Worm (Caenorhabditis elegans) whole organism, L1 larva: Measurements from ENCODE around the gene gmps-1.

ENCODE experiments used
- C04F5.9 ChIP-seq: sonication (generic microtip); optimal IDR thresholded peaks from 2 replicates; lab custom pipeline; 2016; ENCODE audit warnings: missing genetic modification characterization, missing compliant biosample characterization
- C16A3.4 ChIP-seq: fragments of 150-350 bp; optimal IDR thresholded peaks from 2 replicates; lab custom pipeline; 2014; ENCODE audit warnings: missing biosample characterization, missing genetic modification characterization
- C34B4.2 ChIP-seq: sonication (generic microtip); optimal IDR thresholded peaks from 2 replicates; lab custom pipeline; 2017; ENCODE audit warnings: mild to moderate bottlenecking, missing genetic modification characterization, missing compliant biosample characterization
- F16B12.6 ChIP-seq: fragments of 150-350 bp; optimal IDR thresholded peaks from 2 replicates; lab custom pipeline; 2014; ENCODE audit warnings: missing biosample characterization, missing genetic modification characterization
- aha-1 ChIP-seq: fragments of 150-350 bp; optimal IDR thresholded peaks from 2 replicates; lab custom pipeline; 2014; ENCODE audit warnings: missing biosample characterization, missing genetic modification characterization
- ceh-63 ChIP-seq: fragments of 200-800 bp; sonication (Bioruptor generic); optimal IDR thresholded peaks from 2 replicates; lab custom pipeline; 2018; ENCODE audit warnings: mild to moderate bottlenecking, missing genetic modification characterization, missing compliant biosample characterization
- ceh-8 ChIP-seq: fragments of 200-800 bp; sonication (Bioruptor generic); optimal IDR thresholded peaks from 2 replicates; lab custom pipeline; 2018; ENCODE audit warnings: mild to moderate bottlenecking, missing genetic modification characterization, moderate library complexity, missing compliant biosample characterization
- ceh-82 ChIP-seq, 3 experiments: fragments of 150-350 bp in 1 of 3; sonication (generic microtip) in 2 of 3; optimal IDR thresholded peaks; 2 replicates each; lab custom pipeline; 2014 to 2017; ENCODE audit warnings: missing biosample characterization in 3 of 3, missing genetic modification characterization in 3 of 3
- ceh-90 ChIP-seq: sonication (generic microtip); optimal IDR thresholded peaks from 2 replicates; lab custom pipeline; 2016; ENCODE audit warnings: missing genetic modification characterization, missing compliant biosample characterization
- efl-1 ChIP-seq, 4 experiments: fragments of 150-350 bp; optimal IDR thresholded peaks in 3 of 4; peaks in 1 of 4; 1 replicate in 1 of 4; 2 replicates in 3 of 4; lab custom pipeline; 2014; ENCODE audit warnings: missing biosample characterization in 2 of 4, missing genetic modification characterization in 2 of 4, missing genetic modification reagents in 2 of 4
- efl-3 ChIP-seq: fragments of 200-800 bp; sonication (Bioruptor generic); optimal IDR thresholded peaks from 2 replicates; lab custom pipeline; 2018; ENCODE audit warnings: mild to moderate bottlenecking, missing genetic modification characterization, missing compliant biosample characterization
- egl-13 ChIP-seq: sonication (generic microtip); optimal IDR thresholded peaks from 2 replicates; lab custom pipeline; 2016; ENCODE audit warnings: missing genotype, missing genetic modification reagents, missing genetic modification characterization, missing compliant biosample characterization
- egl-27 ChIP-seq, 2 experiments: fragments of 150-350 bp in 1 of 2; sonication (generic microtip); optimal IDR thresholded peaks; 3 replicates each; lab custom pipeline; 2017 to 2018; ENCODE audit warnings: missing biosample characterization in 2 of 2, missing genetic modification characterization in 2 of 2, missing genetic modification reagents in 2 of 2
- elt-2 ChIP-seq: sonication (generic microtip); optimal IDR thresholded peaks from 2 replicates; lab custom pipeline; 2016; ENCODE audit warnings: missing genetic modification characterization, mild to moderate bottlenecking, inconsistent platforms, missing compliant biosample characterization, missing genetic modification reagents
- elt-3 ChIP-seq, 6 experiments: fragments of 150-350 bp in 1 of 6; sonication (generic microtip); optimal IDR thresholded peaks; 2 replicates each; lab custom pipeline; 2017 to 2018; ENCODE audit warnings: missing biosample characterization in 6 of 6, missing genetic modification characterization in 6 of 6, inconsistent platforms in 1 of 6
- fkh-8 ChIP-seq: sonication (generic microtip); optimal IDR thresholded peaks from 2 replicates; lab custom pipeline; 2016; ENCODE audit warnings: mild to moderate bottlenecking, missing genetic modification characterization, missing compliant biosample characterization
- grh-1 ChIP-seq: fragments of 200-800 bp; sonication (Bioruptor generic); IDR thresholded peaks from 2 replicates; pipeline ENCODE4 v1.3.6; 2022; ENCODE audit warnings: missing genetic modification reagents, missing genetic modification characterization, missing compliant biosample characterization
- hlh-4 ChIP-seq: sonication (generic microtip); optimal IDR thresholded peaks from 2 replicates; lab custom pipeline; 2016; ENCODE audit warnings: mild to moderate bottlenecking, missing genetic modification characterization, missing compliant biosample characterization
- isw-1 ChIP-seq: fragments of 200-800 bp; sonication (Bioruptor generic); IDR thresholded peaks from 2 replicates; pipeline ENCODE4 v1.3.6; 2022; ENCODE audit warnings: missing genetic modification characterization, missing compliant biosample characterization
- jun-1 ChIP-seq: fragments of 150-350 bp; optimal IDR thresholded peaks from 2 replicates; lab custom pipeline; 2014; ENCODE audit warnings: missing biosample characterization, missing genetic modification reagents, missing genetic modification characterization
- lin-14 ChIP-seq: fragments of 200-800 bp; sonication (Bioruptor generic); optimal IDR thresholded peaks from 2 replicates; lab custom pipeline; 2018; ENCODE audit warnings: mild to moderate bottlenecking, missing genetic modification characterization, moderate library complexity, missing compliant biosample characterization
- lin-15B ChIP-seq: fragments of 150-350 bp; sonication (generic microtip); optimal IDR thresholded peaks from 3 replicates; lab custom pipeline; 2014; ENCODE audit warnings: missing biosample characterization, missing genetic modification characterization
- lin-35 ChIP-seq, 2 experiments: fragments of 150-350 bp; optimal IDR thresholded peaks; 2 replicates each; lab custom pipeline; 2014; ENCODE audit warnings: missing biosample characterization in 2 of 2, missing genetic modification characterization in 2 of 2, missing genetic modification reagents in 2 of 2
- lin-39 ChIP-seq: fragments of 150-350 bp; optimal IDR thresholded peaks from 2 replicates; lab custom pipeline; 2014; ENCODE audit warnings: missing biosample characterization, missing genetic modification reagents, missing genetic modification characterization
- mab-9 ChIP-seq: fragments of 200-800 bp; sonication (Bioruptor generic); IDR thresholded peaks from 2 replicates; pipeline ENCODE4 v1.3.6; 2022; ENCODE audit warnings: missing genetic modification reagents, missing genetic modification characterization, missing compliant biosample characterization
- mdl-1 ChIP-seq, 2 experiments: fragments of 150-350 bp; optimal IDR thresholded peaks; 2 replicates each; lab custom pipeline; 2014 to 2017; ENCODE audit warnings: missing biosample characterization in 2 of 2, missing genetic modification characterization in 2 of 2, inconsistent platforms in 1 of 2
- mef-2 ChIP-seq: fragments of 150-350 bp; optimal IDR thresholded peaks from 2 replicates; lab custom pipeline; 2014; ENCODE audit warnings: missing biosample characterization, missing genetic modification characterization
- nhr-12 ChIP-seq: sonication (generic microtip); optimal IDR thresholded peaks from 2 replicates; lab custom pipeline; 2017; ENCODE audit warnings: missing biosample characterization, missing genetic modification characterization
- nhr-20 ChIP-seq: sonication (generic microtip); optimal IDR thresholded peaks from 2 replicates; lab custom pipeline; 2016; ENCODE audit warnings: mild to moderate bottlenecking, missing genetic modification characterization, missing compliant biosample characterization
- nhr-237 ChIP-seq: fragments of 150-350 bp; optimal IDR thresholded peaks from 2 replicates; lab custom pipeline; 2014; ENCODE audit warnings: missing biosample characterization, missing genetic modification characterization
- nhr-47 ChIP-seq: sonication (generic microtip); optimal IDR thresholded peaks from 2 replicates; lab custom pipeline; 2016; ENCODE audit warnings: mild to moderate bottlenecking, missing genetic modification characterization, moderate library complexity, missing compliant biosample characterization
- nhr-71 ChIP-seq: sonication (generic microtip); optimal IDR thresholded peaks from 2 replicates; lab custom pipeline; 2016; ENCODE audit warnings: mild to moderate bottlenecking, missing genetic modification characterization, moderate library complexity, missing compliant biosample characterization
- nhr-76 ChIP-seq: sonication (generic microtip); optimal IDR thresholded peaks from 2 replicates; lab custom pipeline; 2017; ENCODE audit warnings: missing biosample characterization, missing genetic modification characterization
- nhr-77 ChIP-seq: fragments of 150-350 bp; optimal IDR thresholded peaks from 2 replicates; lab custom pipeline; 2014; ENCODE audit warnings: missing biosample characterization, missing genetic modification characterization
- nhr-84 ChIP-seq: sonication (generic microtip); optimal IDR thresholded peaks from 2 replicates; lab custom pipeline; 2017; ENCODE audit warnings: missing biosample characterization, missing genetic modification characterization
- nhr-85 ChIP-seq: sonication (generic microtip); peaks from one replicate; lab custom pipeline; 2016; ENCODE audit warnings: missing genetic modification characterization, inconsistent platforms, missing compliant biosample characterization
- nhr-90 ChIP-seq: sonication (generic microtip); optimal IDR thresholded peaks from 2 replicates; lab custom pipeline; 2016; ENCODE audit warnings: mild to moderate bottlenecking, missing genetic modification characterization, missing compliant biosample characterization; ENCODE audit not compliant: poor library complexity
- pax-3 ChIP-seq: fragments of 200-800 bp; sonication (Bioruptor generic); optimal IDR thresholded peaks from 2 replicates; lab custom pipeline; 2018; ENCODE audit warnings: mild to moderate bottlenecking, missing genetic modification characterization, moderate library complexity, missing compliant biosample characterization
- pqm-1 ChIP-seq: sonication (generic microtip); optimal IDR thresholded peaks from 3 replicates; lab custom pipeline; 2017; ENCODE audit warnings: missing biosample characterization, missing genetic modification characterization
- rnt-1 ChIP-seq: sonication (generic microtip); optimal IDR thresholded peaks from 2 replicates; lab custom pipeline; 2016; ENCODE audit warnings: mild to moderate bottlenecking, missing genetic modification characterization, moderate library complexity, missing compliant biosample characterization
- skn-1 ChIP-seq: fragments of 150-350 bp; optimal IDR thresholded peaks from 2 replicates; lab custom pipeline; 2014; ENCODE audit warnings: missing biosample characterization, missing genetic modification characterization
- snpc-4 ChIP-seq: fragments of 150-350 bp; optimal IDR thresholded peaks from 2 replicates; lab custom pipeline; 2014; ENCODE audit warnings: missing biosample characterization, missing genetic modification characterization
- swsn-7 ChIP-seq: sonication (generic microtip); optimal IDR thresholded peaks from 2 replicates; lab custom pipeline; 2016; ENCODE audit warnings: missing genetic modification characterization, missing compliant biosample characterization
- tbx-2 ChIP-seq: sonication (generic microtip); optimal IDR thresholded peaks from 2 replicates; lab custom pipeline; 2016; ENCODE audit warnings: missing genetic modification characterization, missing compliant biosample characterization
- tlp-1 ChIP-seq: fragments of 150-350 bp; optimal IDR thresholded peaks from 2 replicates; lab custom pipeline; 2014; ENCODE audit warnings: missing biosample characterization, missing genetic modification characterization
- unc-130 ChIP-seq: fragments of 150-350 bp; optimal IDR thresholded peaks from 2 replicates; lab custom pipeline; 2017; ENCODE audit warnings: missing biosample characterization, missing genetic modification characterization, inconsistent platforms
- unc-30 ChIP-seq: sonication (generic microtip); optimal IDR thresholded peaks from 2 replicates; lab custom pipeline; 2017; ENCODE audit warnings: missing biosample characterization, missing genetic modification characterization
- unc-62 ChIP-seq: fragments of 150-350 bp; optimal IDR thresholded peaks from 2 replicates; lab custom pipeline; 2014; ENCODE audit warnings: missing biosample characterization, missing genetic modification reagents, missing genetic modification characterization
- unc-98 ChIP-seq: fragments of 200-800 bp; sonication (Bioruptor generic); IDR thresholded peaks from 2 replicates; pipeline ENCODE4 v1.3.6; 2022; ENCODE audit warnings: missing genetic modification characterization, missing compliant biosample characterization
- zag-1 ChIP-seq: fragments of 150-350 bp; optimal IDR thresholded peaks from 2 replicates; lab custom pipeline; 2014; ENCODE audit warnings: missing biosample characterization, missing genetic modification characterization
- zip-4 ChIP-seq: fragments of 200-800 bp; sonication (Bioruptor generic); optimal IDR thresholded peaks from 2 replicates; lab custom pipeline; 2018; ENCODE audit warnings: mild to moderate bottlenecking, missing genetic modification characterization, moderate library complexity, missing compliant biosample characterization
- ztf-4 ChIP-seq: fragments of 150-350 bp; optimal IDR thresholded peaks from 2 replicates; lab custom pipeline; 2014; ENCODE audit warnings: missing biosample characterization, missing genetic modification characterization

gmps-1 gene

ce11 chrII:10868670-10869246, at the start of gene gmps-1, which contains the start of gene cap-2:
Gene gmps-1, minus strand, starts transcription at chrII:10868720.
Gene cap-2, plus strand, starts transcription at chrII:10869196.
- TF ChIP-seq lin-39 (peak; percentile 97), unc-130 (peak; percentile 89), elt-2 (tag; lab: Kevin White, UChicago) (peak; percentile 87), nhr-90 (tag; lab: Kevin White, UChicago) (peak; percentile 96), nhr-85 (peak; percentile 98), fkh-8 (tag; lab: Kevin White, UChicago) (peak; percentile 96), lin-15B (tag; lab: Kevin White, UChicago) (peak; percentile 81), nhr-77 (peak; percentile 90), tbx-2 (peak; percentile 97), jun-1 (tag; lab: Kevin White, UChicago) (peak; percentile 95), ceh-63 (GFP tag; lab: Kevin White, UChicago) (no peak), unc-62 (GFP tag; lab: Kevin White, UChicago) (peak; percentile 78), lin-14 (GFP tag; lab: Kevin White, UChicago) (peak; percentile 96), C34B4.2 (tag; lab: Kevin White, UChicago) (peak; percentile 88), nhr-84 (tag; lab: Kevin White, UChicago) (peak; percentile 28), elt-3 (tag; optimal IDR thresholded peaks at IDR 0.05; lab: Kevin White, UChicago) (peak in 4 of 6 experiments; percentile 23 to 86 (median 46)), zip-4 (GFP tag; lab: Kevin White, UChicago) (peak; percentile 96), efl-1 (optimal IDR thresholded peaks at IDR 0.05; lab: Kevin White, UChicago) (peak; percentile 95 to 97), efl-1 (GFP tag; optimal IDR thresholded peaks at IDR 0.05 in 1 of 2; lab: Kevin White, UChicago) (peak; percentile 83 to 99), nhr-71 (tag; lab: Kevin White, UChicago) (peak; percentile 99), F16B12.6 (tag; lab: Kevin White, UChicago) (peak; percentile 71), efl-3 (peak; percentile 92), hlh-4 (tag; lab: Kevin White, UChicago) (no peak), lin-35 (GFP tag; optimal IDR thresholded peaks at IDR 0.05; lab: Kevin White, UChicago) (peak; percentile 86 to 91), tlp-1 (no peak), nhr-20 (peak; percentile 98), grh-1 (GFP tag; lab: Robert Waterston, UW) (peak; percentile 95), egl-27 (tag; optimal IDR thresholded peaks at IDR 0.05; lab: Kevin White, UChicago) (peak; percentile 31 to 64), egl-13 (peak; percentile 96), swsn-7 (tag; lab: Kevin White, UChicago) (peak; percentile 98), ztf-4 (peak; percentile 96), unc-98 (GFP tag; lab: Robert Waterston, UW) (peak; percentile 67; the same call in 1 of the 2 replicates), nhr-76 (tag; lab: Kevin White, UChicago) (no peak), ceh-82 (tag; optimal IDR thresholded peaks at IDR 0.05; lab: Kevin White, UChicago) (peak; percentile 96 to 99 (median 98)), zag-1 (peak; percentile 78), ceh-8 (GFP tag; lab: Kevin White, UChicago) (peak; percentile 94), pax-3 (tag; lab: Kevin White, UChicago) (peak; percentile 94), C16A3.4 (peak; percentile 94), mab-9 (GFP tag; lab: Robert Waterston, UW) (peak; percentile 95), mef-2 (tag; lab: Kevin White, UChicago) (peak; percentile 24), rnt-1 (tag; lab: Kevin White, UChicago) (peak; percentile 98), isw-1 (GFP tag; lab: Robert Waterston, UW) (peak; percentile 97), mdl-1 (tag; optimal IDR thresholded peaks at IDR 0.05; lab: Kevin White, UChicago) (peak in 1 of 2 experiments; percentile 86), ceh-90 (tag; lab: Kevin White, UChicago) (peak; percentile 76), unc-30 (tag; lab: Kevin White, UChicago) (peak; percentile 49), snpc-4 (tag; lab: Kevin White, UChicago) (peak; percentile 86), nhr-12 (no peak), pqm-1 (no peak), skn-1 (peak; percentile 96), nhr-237 (tag; lab: Kevin White, UChicago) (peak; percentile 76), aha-1 (tag; lab: Kevin White, UChicago) (peak; percentile 85), nhr-47 (peak; percentile 98), C04F5.9 (tag; lab: Kevin White, UChicago) (peak; percentile 100)
